Worm (Caenorhabditis elegans): ENCODE results near the gene C17B7.12.

DNA sequence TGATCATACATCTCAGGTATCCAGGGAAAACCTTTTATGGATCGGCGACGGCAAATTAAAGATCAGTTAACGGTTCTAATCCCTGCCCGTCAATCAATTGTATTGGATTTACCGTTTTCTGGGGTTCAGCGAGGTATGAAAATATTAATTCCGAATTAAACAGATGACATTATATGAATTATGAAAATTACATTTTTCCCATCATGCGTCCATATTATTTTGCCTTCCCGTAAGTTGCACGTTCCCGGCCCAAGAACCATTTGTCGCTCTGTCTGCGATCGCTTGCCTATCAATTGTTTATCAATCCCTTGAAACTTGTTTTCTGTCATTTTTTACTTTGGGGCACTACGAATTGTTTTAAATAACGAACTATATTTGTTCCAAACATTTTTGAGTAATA, 8.6 kb downstream of the C17B7.12 start:
- TF ChIP-seq nfya-1 (tag; optimal IDR thresholded peaks at IDR 0.05; ENCODE audit: borderline replicate concordance, insufficient read depth) (no peak), ama-1 (optimal IDR thresholded peaks at IDR 0.05) (no peak), ama-1 (GFP tag; optimal IDR thresholded peaks at IDR 0.05) (no peak), K12H6.12 (tag; optimal IDR thresholded peaks at IDR 0.05) (no peak), aptf-2 (GFP tag; conservative IDR thresholded peaks at IDR 0.05) (no peak), B0019.2 (GFP tag; conservative IDR thresholded peaks at IDR 0.05) (no peak), ceh-91 (GFP tag; IDR thresholded peaks at IDR 0.05) (no peak), rcor-1 (GFP tag; IDR thresholded peaks at IDR 0.05) (no peak), hrde-1 (tag; optimal IDR thresholded peaks at IDR 0.05; ENCODE audit: borderline replicate concordance) (no peak), dpff-1 (tag; optimal IDR thresholded peaks at IDR 0.05) (no peak)

All from whole organism, young adult.